Worm (Caenorhabditis elegans): ENCODE results near the gene Y17G7B.21.

The Y17G7B.21 gene

ce11 chrII:11974048-11974995 is 3.1 kb downstream of the Y17G7B.21 start (continued):
- TF ChIP-seq snu-23 (GFP tag; optimal IDR thresholded peaks at IDR 0.05): peak; percentile 51
- no peak for TF ChIP-seq ceh-82 (tag; optimal IDR thresholded peaks at IDR 0.05)
- TF ChIP-seq isw-1 (GFP tag; IDR thresholded peaks at IDR 0.05): no peak
- no peak for TF ChIP-seq unc-130 (tag; optimal IDR thresholded peaks at IDR 0.05)
- TF ChIP-seq fkh-8 (tag; optimal IDR thresholded peaks at IDR 0.05): peak; percentile 34
- peak; percentile 3 for TF ChIP-seq zip-4 (GFP tag; optimal IDR thresholded peaks at IDR 0.05)
- no peak for TF ChIP-seq nhr-76 (tag; optimal IDR thresholded peaks at IDR 0.05)
- TF ChIP-seq lin-15B (tag; optimal IDR thresholded peaks at IDR 0.05): no peak
- peak; percentile 80 for TF ChIP-seq hlh-17 (GFP tag; optimal IDR thresholded peaks at IDR 0.05; ENCODE audit: borderline replicate concordance)
- no peak for TF ChIP-seq alr-1 (tag; optimal IDR thresholded peaks at IDR 0.05; ENCODE audit: borderline replicate concordance)
- TF ChIP-seq egl-27 (tag; optimal IDR thresholded peaks at IDR 0.05): no peak
- no peak for TF ChIP-seq ceh-8 (GFP tag; optimal IDR thresholded peaks at IDR 0.05)
- TF ChIP-seq aly-2 (tag; optimal IDR thresholded peaks at IDR 0.05): peak; percentile 93
- TF ChIP-seq C16A3.4 (tag; optimal IDR thresholded peaks at IDR 0.05): no peak
- peak; percentile 24 for TF ChIP-seq nhr-90 (tag; optimal IDR thresholded peaks at IDR 0.05; ENCODE audit: poor library complexity)
- no peak for TF ChIP-seq pqm-1 (tag; optimal IDR thresholded peaks at IDR 0.05)
- peak; percentile 66 for TF ChIP-seq ama-1 (optimal IDR thresholded peaks at IDR 0.05)
- peak; percentile 36 for TF ChIP-seq pax-3 (tag; optimal IDR thresholded peaks at IDR 0.05)
- TF ChIP-seq unc-62 (GFP tag; optimal IDR thresholded peaks at IDR 0.05): no peak
- TF ChIP-seq elt-2 (tag; optimal IDR thresholded peaks at IDR 0.05): peak; percentile 37
- TF ChIP-seq ets-5 (GFP tag; IDR thresholded peaks at IDR 0.05): no peak
- no peak for TF ChIP-seq mef-2 (tag; optimal IDR thresholded peaks at IDR 0.05)

DNA sequence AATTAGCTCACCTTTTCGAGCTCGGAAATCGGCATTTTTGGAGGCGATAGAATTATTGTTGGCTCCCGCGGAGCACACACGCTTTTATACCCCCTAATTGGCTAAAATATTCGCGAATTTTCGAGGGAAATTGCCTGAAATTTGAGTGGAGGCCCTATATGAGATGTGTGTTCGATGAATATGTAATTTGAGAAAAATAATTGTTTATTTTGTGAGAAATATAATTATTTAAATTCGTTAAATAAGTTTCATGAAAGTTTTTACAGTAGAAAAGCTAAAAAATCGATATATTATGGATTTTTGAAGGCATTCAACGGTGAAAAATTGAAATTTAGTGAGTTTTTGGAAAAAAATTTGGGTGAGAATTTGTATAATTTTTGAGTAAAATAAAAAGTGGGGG is 3.8 kb downstream of the Y17G7B.21 start, which contains the start of gene acbp-6:
Gene acbp-6 (minus strand): TSS at position 101 of the 400 bp plus-strand sequence.
- TF ChIP-seq F16B12.6 (tag; optimal IDR thresholded peaks at IDR 0.05) (no peak), jun-1 (tag; optimal IDR thresholded peaks at IDR 0.05) (no peak), lin-13 (GFP tag; optimal IDR thresholded peaks at IDR 0.05) (peak; percentile 19), unc-98 (GFP tag; IDR thresholded peaks at IDR 0.05) (no peak), fkh-4 (tag; optimal IDR thresholded peaks at IDR 0.05; ENCODE audit: borderline replicate concordance) (no peak)

DNA sequence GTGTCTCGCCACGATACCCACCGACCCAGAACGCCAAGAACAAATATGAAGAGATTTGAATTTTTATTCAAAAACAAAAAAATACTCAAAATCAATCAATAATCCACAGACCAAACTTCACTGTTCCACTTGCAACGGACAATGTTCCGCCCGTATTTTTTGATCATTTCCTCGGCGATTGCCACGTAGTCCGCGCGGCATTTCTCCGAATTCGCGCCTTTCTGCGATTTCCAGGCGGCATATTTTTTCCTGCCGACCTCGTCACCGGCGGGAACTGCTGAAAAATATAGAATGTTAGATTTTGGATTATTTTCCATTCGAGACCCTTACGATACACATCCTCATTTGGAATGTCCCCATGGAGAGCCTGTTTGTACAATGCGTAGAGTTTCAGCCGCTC is 5.2 kb downstream of the Y17G7B.21 start:
- TF ChIP-seq ceh-88 (GFP tag; IDR thresholded peaks at IDR 0.05) (no peak), fkh-8 (tag; optimal IDR thresholded peaks at IDR 0.05) (no peak), nhr-90 (tag; optimal IDR thresholded peaks at IDR 0.05; ENCODE audit: poor library complexity) (no peak), nhr-28 (tag; optimal IDR thresholded peaks at IDR 0.05) (no peak), F16B12.6 (tag; optimal IDR thresholded peaks at IDR 0.05) (no peak), mep-1 (tag; optimal IDR thresholded peaks at IDR 0.05) (no peak), nhr-47 (tag; optimal IDR thresholded peaks at IDR 0.05) (no peak), rnt-1 (tag; optimal IDR thresholded peaks at IDR 0.05) (no peak), sox-4 (tag; optimal IDR thresholded peaks at IDR 0.05) (no peak), hlh-17 (GFP tag; optimal IDR thresholded peaks at IDR 0.05; ENCODE audit: borderline replicate concordance) (no peak), grh-1 (GFP tag; IDR thresholded peaks at IDR 0.05) (no peak), irx-1 (tag; optimal IDR thresholded peaks at IDR 0.05) (no peak), xbp-1 (tag; optimal IDR thresholded peaks at IDR 0.05) (no peak), ztf-11 (tag; optimal IDR thresholded peaks at IDR 0.05) (no peak)

Data from whole organism, L1 larva.